Worm (Caenorhabditis elegans): ENCODE measurements around the gene srh-17.
A peak's percentile ranks its signal among the peaks of the same experiment; 100 is the strongest.

Gene srh-17

DNA sequence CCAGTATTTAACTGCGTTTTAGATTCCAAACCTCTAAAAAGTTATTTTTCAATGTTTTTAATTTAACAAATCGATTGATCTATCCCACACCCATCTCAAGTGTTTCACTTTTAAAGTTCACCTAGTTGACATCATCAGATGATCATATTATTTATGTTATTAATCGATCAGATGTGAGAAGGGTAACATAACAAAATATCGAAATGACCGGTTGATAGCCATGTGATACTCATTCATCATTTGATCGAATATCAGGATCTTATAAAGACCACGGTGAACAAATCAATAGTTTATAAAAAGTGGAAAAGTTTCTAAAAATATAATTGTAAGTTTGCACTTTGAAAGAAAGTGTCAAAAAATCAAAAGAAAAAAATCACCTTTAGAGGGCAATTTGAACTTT, 5.4 kb upstream of the srh-17 start:
- TF ChIP-seq mab-5 (tag; optimal IDR thresholded peaks at IDR 0.05) = no peak
- TF ChIP-seq sem-4 (tag; optimal IDR thresholded peaks at IDR 0.05) = no peak
- TF ChIP-seq C34F6.9 (tag; optimal IDR thresholded peaks at IDR 0.05) = no peak
- no peak for TF ChIP-seq sma-3 (GFP tag; optimal IDR thresholded peaks at IDR 0.05)
- no peak for TF ChIP-seq ztf-4 (tag; optimal IDR thresholded peaks at IDR 0.05)
- TF ChIP-seq nhr-77 (tag; optimal IDR thresholded peaks at IDR 0.05) = no peak
- TF ChIP-seq blmp-1 (tag; optimal IDR thresholded peaks at IDR 0.05; ENCODE audit: insufficient read depth) = peak; percentile 29
- TF ChIP-seq R02D3.7 (tag; optimal IDR thresholded peaks at IDR 0.05) = no peak
- TF ChIP-seq nhr-12 (tag; optimal IDR thresholded peaks at IDR 0.05) = no peak
- TF ChIP-seq dmd-4 (tag; optimal IDR thresholded peaks at IDR 0.05) = no peak
- no peak for TF ChIP-seq lin-39 (tag; optimal IDR thresholded peaks at IDR 0.05)
- no peak for TF ChIP-seq gmeb-1 (tag; optimal IDR thresholded peaks at IDR 0.05)
- no peak for TF ChIP-seq skn-1 (tag; optimal IDR thresholded peaks at IDR 0.05)
- TF ChIP-seq nhr-25 (tag; optimal IDR thresholded peaks at IDR 0.05) = peak; percentile 47
- TF ChIP-seq mbf-1 (tag; optimal IDR thresholded peaks at IDR 0.05) = no peak
- TF ChIP-seq crh-2 (tag; optimal IDR thresholded peaks at IDR 0.05) = no peak
- TF ChIP-seq ama-1 (optimal IDR thresholded peaks at IDR 0.05) = no peak

DNA sequence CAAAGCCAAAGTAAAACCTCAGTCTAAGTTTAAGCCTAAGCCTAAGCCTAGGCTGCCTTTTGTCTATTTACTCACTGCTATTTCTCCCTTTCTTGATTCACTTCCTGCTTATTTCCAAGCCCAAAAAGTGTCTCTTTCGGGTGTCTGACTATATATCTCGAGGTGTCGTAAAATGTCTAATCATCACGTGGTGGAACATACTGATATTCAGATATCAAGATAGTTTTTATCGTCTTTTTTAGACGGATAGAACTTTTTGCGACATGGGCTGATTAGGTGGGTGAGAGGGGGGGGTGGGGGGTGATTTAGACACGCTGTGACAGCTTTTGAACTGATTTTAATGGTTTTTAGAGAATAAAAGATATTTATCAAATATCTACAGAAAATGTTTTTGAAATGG, 4.1 kb upstream of the srh-17 start:
- TF ChIP-seq zag-1 (tag; optimal IDR thresholded peaks at IDR 0.05) (no peak), lin-39 (tag; optimal IDR thresholded peaks at IDR 0.05) (no peak), blmp-1 (tag; optimal IDR thresholded peaks at IDR 0.05; ENCODE audit: insufficient read depth) (no peak), mdl-1 (tag; optimal IDR thresholded peaks at IDR 0.05) (no peak), ZK546.5 (tag; optimal IDR thresholded peaks at IDR 0.05) (no peak), aly-2 (tag; optimal IDR thresholded peaks at IDR 0.05) (no peak), nhr-77 (tag; optimal IDR thresholded peaks at IDR 0.05) (no peak), sma-9 (GFP tag; optimal IDR thresholded peaks at IDR 0.05) (peak; percentile 20), sma-9 (tag; optimal IDR thresholded peaks at IDR 0.05) (no peak), nhr-12 (tag; optimal IDR thresholded peaks at IDR 0.05) (no peak), ama-1 (optimal IDR thresholded peaks at IDR 0.05) (no peak), mab-5 (tag; optimal IDR thresholded peaks at IDR 0.05) (no peak), ztf-1 (GFP tag; conservative IDR thresholded peaks at IDR 0.05) (no peak), mbf-1 (tag; optimal IDR thresholded peaks at IDR 0.05) (no peak), elt-1 (tag; optimal IDR thresholded peaks at IDR 0.05) (no peak), F13H6.1 (tag; optimal IDR thresholded peaks at IDR 0.05) (no peak), dmd-4 (tag; optimal IDR thresholded peaks at IDR 0.05) (no peak), nhr-21 (tag; optimal IDR thresholded peaks at IDR 0.05) (no peak), nhr-129 (tag; optimal IDR thresholded peaks at IDR 0.05) (no peak), sem-4 (tag; optimal IDR thresholded peaks at IDR 0.05) (no peak), nhr-25 (tag; optimal IDR thresholded peaks at IDR 0.05) (peak; percentile 11), R02D3.7 (tag; optimal IDR thresholded peaks at IDR 0.05) (no peak), lin-11 (tag; optimal IDR thresholded peaks at IDR 0.05) (no peak), gmeb-1 (tag; optimal IDR thresholded peaks at IDR 0.05) (peak; percentile 35), nhr-237 (tag; optimal IDR thresholded peaks at IDR 0.05) (no peak)

DNA sequence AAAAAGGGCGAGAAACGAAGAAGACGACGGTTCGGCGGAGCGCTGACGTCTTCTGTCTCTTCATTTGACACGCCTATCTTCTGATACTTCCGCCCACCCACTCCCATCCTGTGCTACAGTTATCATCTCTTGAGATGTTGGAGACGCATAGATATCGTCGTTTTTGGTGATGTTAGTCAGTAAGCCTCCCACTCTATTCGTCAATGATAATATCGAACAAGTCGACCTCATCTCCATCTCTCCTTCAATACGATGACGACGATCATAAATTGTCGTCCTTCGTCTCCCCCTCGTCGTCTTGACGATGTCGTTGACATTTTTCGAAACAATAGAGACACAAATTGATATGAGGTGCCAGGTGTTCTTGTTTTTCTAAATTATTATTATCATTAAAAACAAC, 3.0 kb upstream of the srh-17 start, which contains the start of gene slc-25A29:
slc-25A29 (minus strand) TSS at position 45 of the 400 bp plus-strand sequence.
- TF ChIP-seq ceh-16 (tag; optimal IDR thresholded peaks at IDR 0.05) (no peak), nhr-21 (tag; optimal IDR thresholded peaks at IDR 0.05) (peak; percentile 8), sma-9 (GFP tag; optimal IDR thresholded peaks at IDR 0.05) (peak; percentile 32), sma-9 (tag; optimal IDR thresholded peaks at IDR 0.05) (no peak), fos-1 (tag; optimal IDR thresholded peaks at IDR 0.05) (peak; percentile 4)

DNA sequence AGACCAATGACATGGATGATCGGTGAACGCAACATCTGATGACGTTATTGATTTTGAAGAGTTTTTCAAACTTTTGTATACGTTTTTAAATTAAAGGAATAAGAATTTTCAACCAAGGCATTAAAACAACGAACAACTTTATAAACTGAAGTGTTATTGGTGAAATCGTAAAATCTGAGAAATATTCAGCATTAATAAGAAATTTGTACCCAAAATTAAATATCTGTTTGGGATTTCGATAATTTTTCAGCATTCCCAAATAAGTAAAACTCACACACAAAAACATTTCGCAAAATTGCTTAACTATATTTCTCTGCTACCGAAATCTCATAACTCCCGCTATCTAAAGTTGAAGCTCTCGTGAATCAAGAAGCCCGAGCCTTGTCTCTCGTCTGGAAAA, 1.5 kb upstream of the srh-17 start:
- TF ChIP-seq skn-1 (tag; optimal IDR thresholded peaks at IDR 0.05) (no peak), ztf-1 (GFP tag; conservative IDR thresholded peaks at IDR 0.05) (no peak), C34F6.9 (tag; optimal IDR thresholded peaks at IDR 0.05) (no peak), nhr-6 (tag; optimal IDR thresholded peaks at IDR 0.05) (no peak), unc-39 (tag; optimal IDR thresholded peaks at IDR 0.05) (no peak), ZK546.5 (tag; optimal IDR thresholded peaks at IDR 0.05) (no peak), peb-1 (tag; optimal IDR thresholded peaks at IDR 0.05) (no peak), nhr-237 (tag; optimal IDR thresholded peaks at IDR 0.05) (no peak), aly-2 (tag; optimal IDR thresholded peaks at IDR 0.05) (no peak), fos-1 (tag; optimal IDR thresholded peaks at IDR 0.05) (no peak), sma-3 (GFP tag; optimal IDR thresholded peaks at IDR 0.05) (no peak), elt-3 (tag; optimal IDR thresholded peaks at IDR 0.05) (no peak), nhr-129 (tag; optimal IDR thresholded peaks at IDR 0.05) (no peak), lin-39 (tag; optimal IDR thresholded peaks at IDR 0.05) (no peak), lin-13 (GFP tag; optimal IDR thresholded peaks at IDR 0.05) (no peak)
